Worm (Caenorhabditis elegans) whole organism, young adult: Measurements from ENCODE around the gene F09F7.6.

ENCODE experiments used
- B0035.1 ChIP-seq: sonication (generic microtip); optimal IDR thresholded peaks from 2 replicates; lab custom pipeline; 2016; ENCODE audit warnings: missing genetic modification characterization, mild to moderate bottlenecking, missing compliant biosample characterization, missing genotype, missing genetic modification reagents
- C06A6.2 ChIP-seq: fragments of 200-800 bp; sonication (Bioruptor generic); conservative IDR thresholded peaks from 2 replicates; pipeline ENCODE4 v1.3.6; 2022; ENCODE audit warnings: missing genetic modification characterization, missing compliant biosample characterization
- D2030.7 ChIP-seq: fragments of 200-800 bp; sonication (Bioruptor generic); IDR thresholded peaks from 2 replicates; pipeline ENCODE4 v1.3.6; 2022; ENCODE audit warnings: missing genetic modification reagents, missing genetic modification characterization, missing compliant biosample characterization
- K11D2.4 ChIP-seq: fragments of 200-800 bp; sonication (Bioruptor generic); IDR thresholded peaks from 2 replicates; pipeline ENCODE4 v1.3.6; 2022; ENCODE audit warnings: missing genetic modification reagents, missing genetic modification characterization, missing compliant biosample characterization
- K12H6.12 ChIP-seq: fragments of 200-800 bp; sonication (Bioruptor generic); optimal IDR thresholded peaks from 2 replicates; lab custom pipeline; 2018; ENCODE audit warnings: mild to moderate bottlenecking, missing genetic modification characterization, missing compliant biosample characterization
- T26A5.8 ChIP-seq: sonication (generic microtip); optimal IDR thresholded peaks from 2 replicates; lab custom pipeline; 2016; ENCODE audit warnings: missing genetic modification characterization, missing compliant biosample characterization
- Y53F4B.3 ChIP-seq: fragments of 200-800 bp; sonication (Bioruptor generic); IDR thresholded peaks from 2 replicates; pipeline ENCODE4 v1.3.6; 2022; ENCODE audit warnings: missing genetic modification reagents, missing genetic modification characterization, missing compliant biosample characterization
- ZK185.1 ChIP-seq: sonication (generic microtip); optimal IDR thresholded peaks from 2 replicates; lab custom pipeline; 2016; ENCODE audit warnings: mild to moderate bottlenecking, missing genetic modification characterization, missing compliant biosample characterization; ENCODE audit not compliant: poor library complexity, severe bottlenecking
- ama-1 ChIP-seq, 3 experiments: fragments of 150-350 bp in 1 of 3; sonication (generic microtip) in 2 of 3; optimal IDR thresholded peaks; 2 replicates each; lab custom pipeline; 2014 to 2018; ENCODE audit warnings: missing biosample characterization in 2 of 3, missing genetic modification characterization in 2 of 3, missing genetic modification reagents in 2 of 3
- atf-7 ChIP-seq: sonication (generic microtip); optimal IDR thresholded peaks from 2 replicates; lab custom pipeline; 2017; ENCODE audit warnings: mild to moderate bottlenecking, missing genetic modification characterization, missing compliant biosample characterization
- attf-5 ChIP-seq: fragments of 200-800 bp; sonication (Bioruptor generic); optimal IDR thresholded peaks from 2 replicates; lab custom pipeline; 2018; ENCODE audit warnings: mild to moderate bottlenecking, missing genetic modification characterization, missing compliant biosample characterization
- bed-1 ChIP-seq: fragments of 200-800 bp; sonication (Bioruptor generic); IDR thresholded peaks from 2 replicates; pipeline ENCODE4 v1.3.6; 2022; ENCODE audit warnings: missing genetic modification reagents, missing genetic modification characterization, missing compliant biosample characterization
- cebp-1 ChIP-seq, 2 experiments: fragments of 200-800 bp in 1 of 2; sonication (Bioruptor generic) in 1 of 2; sonication (generic microtip) in 1 of 2; IDR thresholded peaks in 1 of 2; optimal IDR thresholded peaks in 1 of 2; 2 replicates each; pipeline versions ENCODE4 v1.3.6 to Lab custom; 2017 to 2022; ENCODE audit warnings: missing compliant biosample characterization in 2 of 2, missing genetic modification characterization in 2 of 2, mild to moderate bottlenecking in 1 of 2, missing genetic modification reagents in 1 of 2, moderate library complexity in 1 of 2
- dox-1 ChIP-seq: fragments of 200-800 bp; sonication (Bioruptor generic); IDR thresholded peaks from 2 replicates; pipeline ENCODE4 v1.3.6; 2022; ENCODE audit warnings: missing genetic modification reagents, missing genetic modification characterization, missing compliant biosample characterization
- ekl-4 ChIP-seq: fragments of 200-800 bp; sonication (Bioruptor generic); IDR thresholded peaks from 2 replicates; pipeline ENCODE4 v1.3.6; 2022; ENCODE audit warnings: missing genetic modification reagents, missing genetic modification characterization, missing compliant biosample characterization
- hlh-12 ChIP-seq: sonication (generic microtip); optimal IDR thresholded peaks from 2 replicates; lab custom pipeline; 2016; ENCODE audit warnings: missing genetic modification characterization, missing compliant biosample characterization
- hlh-26 ChIP-seq: fragments of 200-800 bp; sonication (Bioruptor generic); conservative IDR thresholded peaks from 2 replicates; pipeline ENCODE4 v1.3.6; 2022; ENCODE audit warnings: missing genetic modification reagents, missing genetic modification characterization, missing compliant biosample characterization
- hmg-1.2 ChIP-seq: fragments of 200-800 bp; sonication (Bioruptor generic); IDR thresholded peaks from 2 replicates; pipeline ENCODE4 v1.3.6; 2022; ENCODE audit warnings: missing genetic modification reagents, missing genetic modification characterization, missing compliant biosample characterization
- let-526 ChIP-seq: fragments of 200-800 bp; sonication (Bioruptor generic); IDR thresholded peaks from 2 replicates; pipeline ENCODE4 v1.3.6; 2022; ENCODE audit warnings: missing genetic modification reagents, missing genetic modification characterization, missing compliant biosample characterization
- let-607 ChIP-seq, 2 experiments: fragments of 200-800 bp in 1 of 2; sonication (Bioruptor generic) in 1 of 2; sonication (generic microtip) in 1 of 2; optimal IDR thresholded peaks; 2 replicates each; lab custom pipeline; 2016 to 2018; ENCODE audit warnings: mild to moderate bottlenecking in 2 of 2, missing compliant biosample characterization in 2 of 2, missing genetic modification characterization in 2 of 2, moderate library complexity in 2 of 2, missing genotype in 1 of 2
- lin-35 ChIP-seq, 3 experiments: fragments of 150-350 bp in 2 of 3; sonication (generic microtip) in 1 of 3; optimal IDR thresholded peaks; 2 replicates each; lab custom pipeline; 2014 to 2018; ENCODE audit warnings: missing biosample characterization in 3 of 3, missing genetic modification characterization in 3 of 3, missing genetic modification reagents in 3 of 3
- lin-40 ChIP-seq: sonication (generic microtip); optimal IDR thresholded peaks from 2 replicates; lab custom pipeline; 2016; ENCODE audit warnings: missing genetic modification characterization, mild to moderate bottlenecking, missing compliant biosample characterization, missing genotype, missing genetic modification reagents
- lir-1 ChIP-seq: fragments of 200-800 bp; sonication (Bioruptor generic); conservative IDR thresholded peaks from 2 replicates; pipeline ENCODE4 v1.3.6; 2022; ENCODE audit warnings: missing genetic modification reagents, missing genetic modification characterization, missing compliant biosample characterization
- lsl-1 ChIP-seq: fragments of 200-800 bp; sonication (Bioruptor generic); optimal IDR thresholded peaks from 2 replicates; lab custom pipeline; 2018; ENCODE audit warnings: mild to moderate bottlenecking, missing genetic modification characterization, moderate library complexity, missing compliant biosample characterization
- mel-28 ChIP-seq: sonication (generic microtip); optimal IDR thresholded peaks from 2 replicates; lab custom pipeline; 2016; ENCODE audit warnings: borderline replicate concordance, mild to moderate bottlenecking, missing genetic modification characterization, missing compliant biosample characterization
- nfya-2 ChIP-seq: fragments of 200-800 bp; sonication (Bioruptor generic); IDR thresholded peaks from 2 replicates; pipeline ENCODE4 v1.3.6; 2022; ENCODE audit warnings: missing genetic modification reagents, missing genetic modification characterization, missing compliant biosample characterization
- nfyb-1 ChIP-seq: fragments of 200-800 bp; sonication (Bioruptor generic); IDR thresholded peaks from 2 replicates; pipeline ENCODE4 v1.3.6; 2022; ENCODE audit warnings: missing genetic modification reagents, missing genetic modification characterization, missing compliant biosample characterization
- nhr-80 ChIP-seq: sonication (generic microtip); optimal IDR thresholded peaks from 2 replicates; lab custom pipeline; 2016; ENCODE audit warnings: missing genetic modification characterization, missing compliant biosample characterization
- rcor-1 ChIP-seq: fragments of 200-800 bp; sonication (Bioruptor generic); IDR thresholded peaks from 2 replicates; pipeline ENCODE4 v1.3.6; 2022; ENCODE audit warnings: missing genetic modification reagents, missing genetic modification characterization, missing compliant biosample characterization
- rec-8 ChIP-seq, 2 experiments: sonication (generic microtip); optimal IDR thresholded peaks; 2 replicates each; lab custom pipeline; 2016; ENCODE audit warnings: mild to moderate bottlenecking in 2 of 2, missing genetic modification characterization in 2 of 2, missing genetic modification reagents in 2 of 2, missing genotype in 2 of 2, missing biosample characterization in 1 of 2, missing compliant biosample characterization in 1 of 2, moderate library complexity in 1 of 2
- repo-1 ChIP-seq: sonication (generic microtip); optimal IDR thresholded peaks from 2 replicates; lab custom pipeline; 2017; ENCODE audit warnings: mild to moderate bottlenecking, missing genetic modification characterization, missing compliant biosample characterization
- sdz-38 ChIP-seq: sonication (generic microtip); optimal IDR thresholded peaks from 2 replicates; lab custom pipeline; 2016; ENCODE audit warnings: missing genotype, missing genetic modification characterization, missing compliant biosample characterization
- snpc-4 ChIP-seq, 5 experiments: fragments of 150-350 bp in 1 of 5; sonication (generic microtip) in 4 of 5; optimal IDR thresholded peaks; 2 replicates each; lab custom pipeline; 2014 to 2018; ENCODE audit warnings: missing genetic modification characterization in 5 of 5, missing biosample characterization in 3 of 5, antibody characterized with exemption in 2 of 5, mild to moderate bottlenecking in 2 of 5, missing compliant biosample characterization in 2 of 5, missing genotype in 2 of 5, moderate library complexity in 2 of 5, missing genetic modification reagents in 1 of 5
- somi-1 ChIP-seq: fragments of 200-800 bp; sonication (Bioruptor generic); optimal IDR thresholded peaks from 2 replicates; lab custom pipeline; 2018; ENCODE audit warnings: mild to moderate bottlenecking, missing genetic modification characterization, missing compliant biosample characterization
- tbp1 ChIP-seq: fragments of 200-800 bp; sonication (Bioruptor generic); optimal IDR thresholded peaks from 2 replicates; lab custom pipeline; 2018; ENCODE audit warnings: mild to moderate bottlenecking, missing genetic modification characterization, missing compliant biosample characterization
- tlf-1 ChIP-seq: fragments of 200-800 bp; sonication (Bioruptor generic); optimal IDR thresholded peaks from 2 replicates; lab custom pipeline; 2018; ENCODE audit warnings: mild to moderate bottlenecking, missing genetic modification characterization, missing compliant biosample characterization
- unc-130 ChIP-seq: sonication (generic microtip); optimal IDR thresholded peaks from 2 replicates; lab custom pipeline; 2016; ENCODE audit warnings: missing genetic modification reagents, missing genetic modification characterization, missing compliant biosample characterization

The F09F7.6 gene

DNA sequence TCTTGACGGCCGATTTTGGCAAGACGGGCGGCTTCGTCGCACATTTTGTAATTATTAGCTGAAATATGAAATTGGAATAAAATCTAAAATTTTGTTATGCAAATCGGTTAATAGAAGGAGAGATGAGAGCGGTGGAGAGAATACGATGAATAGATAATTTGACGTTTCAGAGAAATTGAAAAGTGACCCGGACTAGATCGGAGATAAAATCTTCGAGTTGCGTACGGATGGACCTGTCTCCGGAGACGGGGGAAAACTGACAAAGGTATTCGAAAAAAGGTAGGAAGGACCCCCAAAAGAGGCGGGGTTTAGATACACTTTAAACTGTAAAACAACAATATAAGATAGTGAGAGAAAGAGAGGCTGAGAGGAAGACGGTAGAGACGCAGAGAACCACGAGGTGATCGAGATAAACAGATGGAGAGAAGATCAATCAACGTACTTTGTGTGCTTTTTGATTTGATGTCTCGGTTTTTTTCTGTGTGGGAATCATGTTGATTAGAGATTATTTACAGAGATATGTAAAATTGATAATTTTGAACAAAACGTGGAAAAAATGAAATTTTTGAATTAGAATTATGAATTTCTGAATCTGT, at the start of gene F09F7.6:
Gene F09F7.6 (minus strand): TSS at position 64 of the 596 bp plus-strand sequence.
- TF ChIP-seq lir-1 (GFP tag; lab: Robert Waterston, UW) (0 out of 2 replicates have a peak, but pooled peaks have one; percentile 23), lin-35 (GFP tag; optimal IDR thresholded peaks at IDR 0.05; lab: Kevin White, UChicago) (peak in 1 of 3 experiments; percentile 12), attf-5 (peak; percentile 38), C06A6.2 (GFP tag; lab: Robert Waterston, UW) (0 out of 2 replicates have a peak, but pooled peaks have one; percentile 28), hmg-1.2 (GFP tag; lab: Robert Waterston, UW) (peak; percentile 52), lin-40 (tag; lab: Kevin White, UChicago) (peak; percentile 57), tlf-1 (GFP tag; lab: Kevin White, UChicago) (peak; percentile 42), ama-1 (optimal IDR thresholded peaks at IDR 0.05; lab: Kevin White, UChicago) (peak; percentile 61), ama-1 (GFP tag; optimal IDR thresholded peaks at IDR 0.05; lab: Kevin White, UChicago) (no peak), tbp1 (GFP tag; lab: Kevin White, UChicago) (peak; percentile 30), ZK185.1 (tag; lab: Kevin White, UChicago) (peak; percentile 1), atf-7 (tag; lab: Kevin White, UChicago) (peak; percentile 25), repo-1 (tag; lab: Kevin White, UChicago) (no peak), nfya-2 (no peak), T26A5.8 (tag; lab: Kevin White, UChicago) (no peak), cebp-1 (GFP tag; IDR thresholded peaks at IDR 0.05; lab: Robert Waterston, UW) (no peak), cebp-1 (tag; optimal IDR thresholded peaks at IDR 0.05; lab: Kevin White, UChicago) (peak; percentile 59), hlh-12 (no peak), somi-1 (GFP tag; lab: Kevin White, UChicago) (peak; percentile 64), snpc-4 (GFP tag; optimal IDR thresholded peaks at IDR 0.05; lab: Kevin White, UChicago) (no peak), snpc-4 (tag; optimal IDR thresholded peaks at IDR 0.05; lab: Kevin White, UChicago) (no peak), K12H6.12 (tag; lab: Kevin White, UChicago) (peak; percentile 62), K11D2.4 (peak; percentile 46; the same call in 1 of the 2 replicates), dox-1 (GFP tag; lab: Robert Waterston, UW) (peak; percentile 11; the same call in 1 of the 2 replicates), nfyb-1 (GFP tag; lab: Robert Waterston, UW) (0 out of 2 replicates have a peak, but pooled peaks have one; percentile 34), nhr-80 (tag; lab: Kevin White, UChicago) (peak; percentile 60), let-526 (no peak), let-607 (tag; optimal IDR thresholded peaks at IDR 0.05; lab: Kevin White, UChicago) (peak in 1 of 2 experiments; percentile 21)

DNA sequence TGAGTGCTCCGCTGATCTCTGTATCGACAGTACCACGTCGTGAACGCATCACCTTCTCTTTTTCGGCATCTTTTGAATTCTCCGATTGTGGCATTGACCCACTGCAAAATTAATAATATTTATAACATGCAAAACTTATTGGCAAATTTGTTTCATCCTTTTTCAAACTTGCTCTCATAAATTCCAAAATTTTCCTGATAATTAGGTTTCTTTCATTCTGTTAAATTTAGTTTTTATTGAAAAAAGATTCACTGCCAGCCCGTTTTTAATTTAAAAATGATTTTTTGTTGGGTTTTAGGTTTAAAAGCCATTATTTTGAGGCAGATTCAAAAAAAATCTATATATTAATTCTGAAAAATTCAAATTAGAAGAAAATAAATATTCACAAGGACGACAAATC, 48.0 kb upstream of the F09F7.6 start, which contains the start of gene wdr-37:
Gene wdr-37 (minus strand): TSS at position 101 of the 400 bp plus-strand sequence.
- no peak for TF ChIP-seq mel-28 (tag; lab: Kevin White, UChicago)
- no peak for TF ChIP-seq K11D2.4
- no peak for TF ChIP-seq bed-1 (GFP tag; lab: Robert Waterston, UW)
- TF ChIP-seq lsl-1 (GFP tag; lab: Kevin White, UChicago), result no peak
- no peak for TF ChIP-seq hlh-26 (GFP tag; lab: Robert Waterston, UW)
- no peak for TF ChIP-seq sdz-38 (tag; lab: Kevin White, UChicago)
- no peak for TF ChIP-seq D2030.7 (GFP tag; lab: Robert Waterston, UW)
- no peak for TF ChIP-seq unc-130 (GFP tag; lab: Kevin White, UChicago)
- no peak for TF ChIP-seq rec-8 (tag; optimal IDR thresholded peaks at IDR 0.05; lab: Kevin White, UChicago)
- TF ChIP-seq ekl-4 (GFP tag; lab: Robert Waterston, UW), result no peak; the same call in 1 of the 2 replicates
- no peak for TF ChIP-seq Y53F4B.3 (GFP tag; lab: Robert Waterston, UW)
- TF ChIP-seq B0035.1 (tag; lab: Kevin White, UChicago), result no peak
- TF ChIP-seq rcor-1 (GFP tag; lab: Robert Waterston, UW), result no peak
- TF ChIP-seq dox-1 (GFP tag; lab: Robert Waterston, UW), result no peak
